Fruit fly (Drosophila melanogaster) whole organism, embryonic: ENCODE results near the gene CG5498.

Experiments used
- Aef1 ChIP-seq: fragments of 200-800 bp; sonication (Bioruptor generic); IDR thresholded peaks from 3 replicates; pipeline ENCODE4 v1.3.6; 2022; ENCODE audit warnings: missing biosample characterization, missing genetic modification characterization
- Atf6 ChIP-seq: fragments of 200-800 bp; sonication (Bioruptor generic); IDR thresholded peaks from 2 replicates; pipeline ENCODE4 v1.3.6; 2022; ENCODE audit warnings: missing biosample characterization, missing genetic modification characterization
- B-H1 ChIP-seq: fragments of 200-800 bp; sonication (Bioruptor generic); IDR thresholded peaks from 3 replicates; pipeline ENCODE4 v1.3.6; 2022; ENCODE audit warnings: missing biosample characterization, missing genetic modification characterization
- CG10366 ChIP-seq: fragments of 200-800 bp; sonication (Bioruptor generic); IDR thresholded peaks from 2 replicates; pipeline ENCODE4 v1.3.6; 2022; ENCODE audit warnings: missing biosample characterization, missing genetic modification characterization
- CG13296 ChIP-seq: fragments of 200-800 bp; sonication (Bioruptor generic); optimal IDR thresholded peaks from 3 replicates; lab custom pipeline; 2018; ENCODE audit warnings: missing biosample characterization, mild to moderate bottlenecking, missing genetic modification characterization
- CG15696 ChIP-seq: fragments of 200-800 bp; sonication (Bioruptor generic); optimal IDR thresholded peaks from 2 replicates; lab custom pipeline; 2019; ENCODE audit warnings: missing biosample characterization, mild to moderate bottlenecking, missing genetic modification characterization, moderate library complexity
- CG17186 ChIP-seq: fragments of 200-800 bp; sonication (Bioruptor generic); optimal IDR thresholded peaks from 3 replicates; lab custom pipeline; 2017; ENCODE audit warnings: missing biosample characterization, missing genetic modification reagents, missing genetic modification characterization
- CG17385 ChIP-seq: fragments of 200-800 bp; sonication (Bioruptor generic); optimal IDR thresholded peaks from 3 replicates; lab custom pipeline; 2018; ENCODE audit warnings: missing biosample characterization, mild to moderate bottlenecking, missing genetic modification characterization
- CG17829 ChIP-seq: fragments of 200-800 bp; optimal IDR thresholded peaks from 2 replicates; lab custom pipeline; 2019; ENCODE audit warnings: missing biosample characterization, mild to moderate bottlenecking, missing genetic modification characterization, moderate library complexity
- CG18619 ChIP-seq: fragments of 200-800 bp; sonication (Bioruptor generic); optimal IDR thresholded peaks from 3 replicates; lab custom pipeline; 2017; ENCODE audit warnings: missing biosample characterization, mild to moderate bottlenecking, missing genetic modification characterization
- CG2129 ChIP-seq: fragments of 200-800 bp; sonication (Bioruptor generic); IDR thresholded peaks from 2 replicates; pipeline ENCODE4 v1.3.6; 2022; ENCODE audit warnings: missing biosample characterization, missing genetic modification characterization; ENCODE audit not compliant: partially characterized antibody
- CG34224 ChIP-seq: fragments of 200-800 bp; sonication (Bioruptor generic); IDR thresholded peaks from 3 replicates; pipeline ENCODE4 v1.3.6; 2022; ENCODE audit warnings: missing biosample characterization, missing genetic modification characterization; ENCODE audit not compliant: partially characterized antibody
- CG34422 ChIP-seq: fragments of 200-800 bp; sonication (Bioruptor generic); IDR thresholded peaks from 3 replicates; pipeline ENCODE4 v1.3.6; 2022; ENCODE audit warnings: missing biosample characterization, missing genetic modification characterization
- CG4282 ChIP-seq: fragments of 200-800 bp; sonication (Bioruptor generic); optimal IDR thresholded peaks from 2 replicates; lab custom pipeline; 2016; ENCODE audit warnings: missing biosample characterization, missing genetic modification characterization
- CG4707 ChIP-seq: fragments of 200-800 bp; sonication (Bioruptor generic); optimal IDR thresholded peaks from 2 replicates; lab custom pipeline; 2018; ENCODE audit warnings: missing biosample characterization, mild to moderate bottlenecking, missing genetic modification characterization, moderate library complexity
- CG6272 ChIP-seq: fragments of 200-800 bp; sonication (Bioruptor generic); IDR thresholded peaks from 2 replicates; pipeline ENCODE4 v1.3.6; 2022; ENCODE audit warnings: missing biosample characterization, missing genetic modification characterization
- CG6654 ChIP-seq: fragments of 200-800 bp; sonication (Bioruptor generic); optimal IDR thresholded peaks from 2 replicates; lab custom pipeline; 2017; ENCODE audit warnings: missing biosample characterization, mild to moderate bottlenecking, missing genetic modification characterization
- CG6765 ChIP-seq: fragments of 200-800 bp; sonication (Bioruptor generic); optimal IDR thresholded peaks from 3 replicates; lab custom pipeline; 2017; ENCODE audit warnings: missing biosample characterization, mild to moderate bottlenecking, missing genetic modification characterization
- CG6813 ChIP-seq: fragments of 200-800 bp; sonication (Bioruptor generic); optimal IDR thresholded peaks from 2 replicates; lab custom pipeline; 2017; ENCODE audit warnings: missing biosample characterization, missing genetic modification characterization, mild to moderate bottlenecking, moderate library complexity, missing genetic modification reagents
- CG9609 ChIP-seq: fragments of 200-800 bp; sonication (Bioruptor generic); optimal IDR thresholded peaks from 3 replicates; lab custom pipeline; 2016; ENCODE audit warnings: missing biosample characterization, missing genetic modification characterization
- CG9797 ChIP-seq: fragments of 200-800 bp; sonication (Bioruptor generic); optimal IDR thresholded peaks from 3 replicates; lab custom pipeline; 2018; ENCODE audit warnings: missing biosample characterization, mild to moderate bottlenecking, missing genetic modification characterization
- CG9817 ChIP-seq: fragments of 200-800 bp; sonication (Bioruptor generic); optimal IDR thresholded peaks from 2 replicates; lab custom pipeline; 2018; ENCODE audit warnings: missing biosample characterization, mild to moderate bottlenecking, missing genetic modification characterization, moderate library complexity
- CkIIα-i1 ChIP-seq: fragments of 200-800 bp; sonication (Bioruptor generic); IDR thresholded peaks from 2 replicates; pipeline ENCODE4 v1.3.6; 2022; ENCODE audit warnings: missing biosample characterization, missing genetic modification characterization
- D19A ChIP-seq: fragments of 200-800 bp; optimal IDR thresholded peaks from 3 replicates; lab custom pipeline; 2019; ENCODE audit warnings: missing biosample characterization, mild to moderate bottlenecking, missing genetic modification characterization, moderate library complexity
- Dp ChIP-seq: fragments of 200-800 bp; sonication (Bioruptor generic); optimal IDR thresholded peaks from 2 replicates; lab custom pipeline; 2018; ENCODE audit warnings: missing biosample characterization, mild to moderate bottlenecking, missing genetic modification characterization, moderate library complexity
- Dref ChIP-seq: fragments of 200-800 bp; sonication (Bioruptor generic); IDR thresholded peaks from 2 replicates; pipeline ENCODE4 v1.3.6; 2022; ENCODE audit warnings: missing biosample characterization, missing genetic modification characterization
- Max ChIP-seq: fragments of 200-800 bp; sonication (Bioruptor generic); optimal IDR thresholded peaks from 2 replicates; lab custom pipeline; 2016; ENCODE audit warnings: missing biosample characterization, mild to moderate bottlenecking, missing genetic modification characterization
- Myb ChIP-seq: fragments of 200-800 bp; sonication (Bioruptor generic); optimal IDR thresholded peaks from 2 replicates; lab custom pipeline; 2016; ENCODE audit warnings: missing biosample characterization, missing genetic modification characterization
- Nf-YB ChIP-seq: fragments of 200-800 bp; sonication (Bioruptor generic); optimal IDR thresholded peaks from 3 replicates; lab custom pipeline; 2019; ENCODE audit warnings: missing biosample characterization, mild to moderate bottlenecking, missing genetic modification characterization, moderate library complexity
- Pdp1 ChIP-seq, 2 experiments: fragments of 200-800 bp; sonication (Bioruptor generic); optimal IDR thresholded peaks; 3 replicates each; lab custom pipeline; 2016; ENCODE audit warnings: missing biosample characterization in 2 of 2, missing genetic modification characterization in 2 of 2, mild to moderate bottlenecking in 1 of 2, moderate library complexity in 1 of 2
- Poxn ChIP-seq: fragments of 200-800 bp; sonication (Bioruptor generic); IDR thresholded peaks from 2 replicates; pipeline ENCODE4 v1.3.6; 2022; ENCODE audit warnings: missing biosample characterization, missing genetic modification characterization
- Side ChIP-seq: fragments of 200-800 bp; sonication (Bioruptor generic); optimal IDR thresholded peaks from 2 replicates; lab custom pipeline; 2016; ENCODE audit warnings: missing biosample characterization, missing genetic modification characterization
- Sox102F ChIP-seq: fragments of 200-800 bp; sonication (Bioruptor generic); optimal IDR thresholded peaks from 2 replicates; lab custom pipeline; 2018; ENCODE audit warnings: missing biosample characterization, mild to moderate bottlenecking, missing genetic modification characterization, moderate library complexity
- Taf1 ChIP-seq: fragments of 200-800 bp; sonication (Bioruptor generic); IDR thresholded peaks from 2 replicates; pipeline ENCODE4 v1.3.6; 2022; ENCODE audit warnings: missing biosample characterization, missing genetic modification characterization
- Xrp1 ChIP-seq: fragments of 200-800 bp; sonication (Bioruptor generic); IDR thresholded peaks from 2 replicates; pipeline ENCODE4 v1.3.6; 2022; ENCODE audit warnings: missing biosample characterization, missing genetic modification characterization
- ase ChIP-seq: fragments of 200-800 bp; sonication (Bioruptor generic); IDR thresholded peaks from 3 replicates; pipeline ENCODE4 v1.3.6; 2022; ENCODE audit warnings: missing biosample characterization, missing genetic modification characterization
- hb ChIP-seq: fragments of 200-800 bp; sonication (Bioruptor generic); IDR thresholded peaks from 3 replicates; pipeline ENCODE4 v1.3.6; 2022; ENCODE audit warnings: missing biosample characterization, missing genetic modification characterization; ENCODE audit not compliant: partially characterized antibody
- insv ChIP-seq, 2 experiments: fragments of 200-800 bp; sonication (Bioruptor generic); optimal IDR thresholded peaks; 3 replicates each; lab custom pipeline; 2016 to 2018; ENCODE audit warnings: missing biosample characterization in 2 of 2, missing genetic modification characterization in 2 of 2
- inv ChIP-seq: fragments of 200-800 bp; sonication (Bioruptor generic); IDR thresholded peaks from 2 replicates; pipeline ENCODE4 v1.3.6; 2022; ENCODE audit warnings: missing biosample characterization, missing genetic modification characterization; ENCODE audit not compliant: partially characterized antibody
- lmd ChIP-seq: fragments of 200-800 bp; sonication (Bioruptor generic); IDR thresholded peaks from 2 replicates; pipeline ENCODE4 v1.3.6; 2022; ENCODE audit warnings: missing biosample characterization, missing genetic modification characterization
- lov ChIP-seq, 2 experiments: fragments of 200-800 bp in 1 of 2; fragments of >200 bp in 1 of 2; sonication (Bioruptor generic) in 1 of 2; IDR thresholded peaks in 1 of 2; optimal IDR thresholded peaks in 1 of 2; 2 replicates in 1 of 2; 3 replicates in 1 of 2; pipeline versions ENCODE4 v1.3.6 to Lab custom; 2017 to 2022; ENCODE audit warnings: missing biosample characterization in 1 of 2, missing genetic modification characterization in 1 of 2
- luna ChIP-seq: fragments of 200-800 bp; sonication (Bioruptor generic); optimal IDR thresholded peaks from 2 replicates; lab custom pipeline; 2016; ENCODE audit warnings: missing biosample characterization, missing genetic modification characterization
- sc ChIP-seq, 3 experiments: fragments of >200 bp in 2 of 3; fragments of 200-800 bp in 1 of 3; sonication (Bioruptor generic) in 1 of 3; optimal IDR thresholded peaks; 2 replicates in 2 of 3; 3 replicates in 1 of 3; lab custom pipeline; 2017; ENCODE audit warnings: mild to moderate bottlenecking in 1 of 3, missing biosample characterization in 1 of 3, missing genetic modification characterization in 1 of 3, missing genetic modification reagents in 1 of 3
- tna ChIP-seq: fragments of 200-800 bp; sonication (Bioruptor generic); IDR thresholded peaks from 2 replicates; pipeline ENCODE4 v1.3.6; 2022; ENCODE audit warnings: missing biosample characterization, missing genetic modification characterization; ENCODE audit not compliant: partially characterized antibody
- unc-4 ChIP-seq: fragments of 200-800 bp; sonication (Bioruptor generic); IDR thresholded peaks from 2 replicates; pipeline ENCODE4 v1.3.6; 2022; ENCODE audit warnings: missing biosample characterization, missing genetic modification characterization; ENCODE audit not compliant: partially characterized antibody
- vnd ChIP-seq: fragments of 200-800 bp; sonication (Bioruptor generic); IDR thresholded peaks from 3 replicates; pipeline ENCODE4 v1.3.6; 2022; ENCODE audit warnings: missing biosample characterization, missing genetic modification characterization; ENCODE audit not compliant: partially characterized antibody
- z ChIP-seq: fragments of 200-800 bp; sonication (Bioruptor generic); IDR thresholded peaks from 3 replicates; pipeline ENCODE4 v1.3.6; 2022; ENCODE audit warnings: missing biosample characterization, missing genetic modification characterization
- zf30C ChIP-seq: fragments of 200-800 bp; sonication (Bioruptor generic); optimal IDR thresholded peaks from 3 replicates; lab custom pipeline; 2018; ENCODE audit warnings: missing biosample characterization, mild to moderate bottlenecking, missing genetic modification characterization
- zfh2 ChIP-seq: fragments of 200-800 bp; sonication (Bioruptor generic); optimal IDR thresholded peaks from 2 replicates; lab custom pipeline; 2016; ENCODE audit warnings: missing biosample characterization, missing genetic modification characterization

The CG5498 gene

DNA sequence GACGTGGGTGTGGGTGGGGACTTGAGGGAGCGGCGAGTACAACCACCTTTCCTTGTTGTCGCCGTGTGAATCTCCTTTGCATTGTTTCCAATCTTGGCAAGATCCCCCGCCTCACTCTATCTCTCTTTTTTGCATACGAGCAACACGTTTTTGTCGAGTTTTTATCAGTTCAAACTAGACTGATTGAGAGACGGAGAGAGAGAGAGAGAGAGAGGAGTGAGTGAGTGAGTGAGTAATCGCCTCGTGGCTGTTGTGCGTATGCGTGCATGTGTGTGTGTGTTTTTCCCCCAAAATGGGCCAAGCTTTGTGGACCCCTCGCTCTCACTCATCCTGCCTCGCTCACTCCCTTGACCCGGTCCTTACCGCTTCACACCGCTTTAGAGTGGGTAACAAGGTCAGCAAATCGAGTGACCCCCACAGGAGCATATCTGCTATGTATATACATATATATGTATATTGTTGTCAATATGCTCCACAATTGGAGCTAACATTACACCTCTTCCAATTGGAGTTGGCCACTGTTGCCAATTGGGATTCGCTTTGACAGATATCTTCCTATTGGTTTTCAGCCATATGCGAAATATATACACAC lies 34.5 kb downstream of the CG5498 start (continued):
- no peak for TF ChIP-seq hb (GFP tag; lab: Robert Waterston, UW)
- TF ChIP-seq CG17186 (GFP tag; lab: Kevin White, UChicago), result no peak
- no peak for TF ChIP-seq Taf1
- TF ChIP-seq unc-4, result no peak
- peak; percentile 63 for TF ChIP-seq Nf-YB
- TF ChIP-seq luna (GFP tag; lab: Kevin White, UChicago), result no peak
- TF ChIP-seq CG4707 (GFP tag; lab: Kevin White, UChicago), result no peak
- TF ChIP-seq CG9817 (tag; lab: Kevin White, UChicago), result no peak
- no peak for TF ChIP-seq zfh2 (GFP tag; lab: Kevin White, UChicago)
- TF ChIP-seq CG34224, result peak; percentile 51; the same call in 1 of the 3 replicates
- no peak for TF ChIP-seq Side
- TF ChIP-seq Xrp1 (GFP tag; lab: Robert Waterston, UW), result no peak
- TF ChIP-seq D19A (tag; lab: Kevin White, UChicago), result no peak
- peak; percentile 33 to 89 for TF ChIP-seq insv (GFP tag; optimal IDR thresholded peaks at IDR 0.05; lab: Kevin White, UChicago)
- TF ChIP-seq Max, result no peak
- no peak for TF ChIP-seq CG6654 (GFP tag; lab: Kevin White, UChicago)
- no peak for TF ChIP-seq B-H1 (GFP tag; lab: Robert Waterston, UW)
- no peak for TF ChIP-seq CG2129
- TF ChIP-seq CkIIα-i1 (GFP tag; lab: Robert Waterston, UW), result no peak
- no peak for TF ChIP-seq lov (optimal IDR thresholded peaks at IDR 0.05; lab: Kevin White, UChicago)
- TF ChIP-seq lov (GFP tag; IDR thresholded peaks at IDR 0.05; lab: Robert Waterston, UW), result no peak
- TF ChIP-seq CG17829, result no peak
- TF ChIP-seq CG34422 (GFP tag; lab: Robert Waterston, UW), result peak; percentile 26; the same call in 1 of the 3 replicates
- TF ChIP-seq Sox102F (GFP tag; lab: Kevin White, UChicago), result no peak
- no peak for TF ChIP-seq vnd (GFP tag; lab: Robert Waterston, UW)
- TF ChIP-seq Aef1 (GFP tag; lab: Robert Waterston, UW), result no peak
- no peak for TF ChIP-seq CG6765 (GFP tag; lab: Kevin White, UChicago)
- TF ChIP-seq CG9609 (GFP tag; lab: Kevin White, UChicago), result no peak
- TF ChIP-seq Atf6 (GFP tag; lab: Robert Waterston, UW), result 0 out of 2 replicates have a peak, but pooled peaks have one; percentile 30
- TF ChIP-seq CG15696 (tag; lab: Kevin White, UChicago), result no peak
- TF ChIP-seq sc (optimal IDR thresholded peaks at IDR 0.05; lab: Kevin White, UChicago), result no peak
- TF ChIP-seq sc (GFP tag; optimal IDR thresholded peaks at IDR 0.05; lab: Kevin White, UChicago), result no peak
- TF ChIP-seq Pdp1 (GFP tag; optimal IDR thresholded peaks at IDR 0.05; lab: Kevin White, UChicago), result no peak
- TF ChIP-seq Dp (GFP tag; lab: Kevin White, UChicago), result no peak
- TF ChIP-seq CG18619 (GFP tag; lab: Kevin White, UChicago), result no peak
- TF ChIP-seq tna (GFP tag; lab: Robert Waterston, UW), result 0 out of 2 replicates have a peak, but pooled peaks have one; percentile 15
- no peak for TF ChIP-seq CG17385 (GFP tag; lab: Kevin White, UChicago)
- no peak for TF ChIP-seq CG10366 (GFP tag; lab: Robert Waterston, UW)
- TF ChIP-seq ase (GFP tag; lab: Robert Waterston, UW), result no peak
- no peak for TF ChIP-seq Poxn (GFP tag; lab: Robert Waterston, UW)
- no peak for TF ChIP-seq CG13296
- no peak for TF ChIP-seq lmd (GFP tag; lab: Robert Waterston, UW)
- TF ChIP-seq CG9797, result no peak
- peak; percentile 93 for TF ChIP-seq z (GFP tag; lab: Robert Waterston, UW)
- no peak for TF ChIP-seq zf30C
- no peak for TF ChIP-seq CG6272 (GFP tag; lab: Robert Waterston, UW)
- TF ChIP-seq CG4282 (GFP tag; lab: Kevin White, UChicago), result no peak
- no peak for TF ChIP-seq inv
- TF ChIP-seq Myb (GFP tag; lab: Kevin White, UChicago), result no peak
- no peak for TF ChIP-seq Dref (GFP tag; lab: Robert Waterston, UW)
- no peak for TF ChIP-seq CG6813
